Fruit fly (Drosophila melanogaster): ENCODE results near the gene CG15822.

- no peak for TF ChIP-seq CG16813 (GFP tag; IDR thresholded peaks at IDR 0.05; ENCODE audit: partially characterized antibody)
- no peak for TF ChIP-seq fru (optimal IDR thresholded peaks at IDR 0.05)
- TF ChIP-seq Mrtf (GFP tag; IDR thresholded peaks at IDR 0.05), result no peak
- TF ChIP-seq CG4617 (GFP tag; optimal IDR thresholded peaks at IDR 0.05; ENCODE audit: borderline replicate concordance), result no peak
Observed at dm6 chr3L:2191994-2192450, 28.4 kb upstream of the CG15822 start, which contains the start of gene CG5707.

Measured in whole organism, embryonic.